Fruit fly (Drosophila melanogaster) whole organism, prepupa: ENCODE results near the gene Spt6.
A peak's percentile ranks its signal among the peaks of the same experiment; 100 is the strongest.

Source experiments
- CG10631 ChIP-seq: fragments of 200-800 bp; sonication (Bioruptor generic); optimal IDR thresholded peaks from 2 replicates; lab custom pipeline; 2016; ENCODE audit warnings: missing biosample characterization, missing genetic modification characterization
- CG10669 ChIP-seq: fragments of 200-800 bp; sonication (Bioruptor generic); optimal IDR thresholded peaks from 3 replicates; lab custom pipeline; 2018; ENCODE audit warnings: missing biosample characterization, mild to moderate bottlenecking, missing genetic modification characterization, moderate library complexity
- CG11294 ChIP-seq: fragments of 200-800 bp; sonication (Bioruptor generic); IDR thresholded peaks from 2 replicates; pipeline ENCODE4 v1.3.6; 2022; ENCODE audit warnings: missing biosample characterization, missing genetic modification characterization
- CG11762 ChIP-seq: fragments of 200-800 bp; sonication (Bioruptor generic); optimal IDR thresholded peaks from 3 replicates; lab custom pipeline; 2016; ENCODE audit warnings: missing biosample characterization, missing genetic modification characterization; ENCODE audit not compliant: insufficient read depth
- CG11902 ChIP-seq: fragments of 200-800 bp; sonication (Bioruptor generic); optimal IDR thresholded peaks from 3 replicates; lab custom pipeline; 2016; ENCODE audit warnings: missing biosample characterization, missing genetic modification characterization
- CG15336 ChIP-seq: fragments of 200-800 bp; sonication (Bioruptor generic); IDR thresholded peaks from 2 replicates; pipeline ENCODE4 v1.3.6; 2022; ENCODE audit warnings: missing biosample characterization, missing genetic modification characterization
- CG16779 ChIP-seq: fragments of 200-800 bp; sonication (Bioruptor generic); optimal IDR thresholded peaks from 3 replicates; lab custom pipeline; 2017; ENCODE audit warnings: missing biosample characterization, mild to moderate bottlenecking, missing genetic modification characterization
- CG3032 ChIP-seq: fragments of 200-800 bp; optimal IDR thresholded peaks from 2 replicates; lab custom pipeline; 2019; ENCODE audit warnings: missing biosample characterization, mild to moderate bottlenecking, missing genetic modification characterization, moderate library complexity
- CG31627 ChIP-seq: fragments of 200-800 bp; sonication (Bioruptor generic); optimal IDR thresholded peaks from 3 replicates; lab custom pipeline; 2016; ENCODE audit warnings: missing biosample characterization, missing genetic modification characterization
- CG32006 ChIP-seq: fragments of 200-800 bp; sonication (Bioruptor generic); optimal IDR thresholded peaks from 3 replicates; lab custom pipeline; 2017; ENCODE audit warnings: missing biosample characterization, mild to moderate bottlenecking, missing genetic modification characterization
- CG34406 ChIP-seq: fragments of 200-800 bp; sonication (Bioruptor generic); optimal IDR thresholded peaks from 3 replicates; lab custom pipeline; 2016; ENCODE audit warnings: missing biosample characterization, missing genetic modification characterization
- CG3919 ChIP-seq: fragments of 200-800 bp; sonication (Bioruptor generic); optimal IDR thresholded peaks from 3 replicates; lab custom pipeline; 2016; ENCODE audit warnings: missing biosample characterization, missing genetic modification characterization
- CG4318 ChIP-seq: fragments of 200-800 bp; sonication (Bioruptor generic); optimal IDR thresholded peaks from 3 replicates; lab custom pipeline; 2017; ENCODE audit warnings: missing biosample characterization, mild to moderate bottlenecking, missing genetic modification characterization
- CG6163 ChIP-seq: fragments of 200-800 bp; sonication (Bioruptor generic); IDR thresholded peaks from 3 replicates; pipeline ENCODE4 v1.3.6; 2022; ENCODE audit warnings: missing biosample characterization, missing genetic modification characterization
- CG6808 ChIP-seq: fragments of 200-800 bp; sonication (Bioruptor generic); optimal IDR thresholded peaks from 3 replicates; lab custom pipeline; 2017; ENCODE audit warnings: missing biosample characterization, missing genetic modification characterization, mild to moderate bottlenecking, moderate library complexity, missing genetic modification reagents
- CG6854 ChIP-seq: fragments of 200-800 bp; sonication (Bioruptor generic); optimal IDR thresholded peaks from 2 replicates; lab custom pipeline; 2017; ENCODE audit warnings: missing biosample characterization, mild to moderate bottlenecking, missing genetic modification characterization
- CG7368 ChIP-seq: fragments of 200-800 bp; sonication (Bioruptor generic); optimal IDR thresholded peaks from 3 replicates; lab custom pipeline; 2016; ENCODE audit warnings: missing biosample characterization, missing genetic modification characterization
- CG8119 ChIP-seq: fragments of 200-800 bp; sonication (Bioruptor generic); IDR thresholded peaks from 3 replicates; pipeline ENCODE4 v1.3.6; 2022; ENCODE audit warnings: missing biosample characterization, missing genetic modification characterization
- CG8319 ChIP-seq: fragments of 200-800 bp; sonication (Bioruptor generic); optimal IDR thresholded peaks from 3 replicates; lab custom pipeline; 2016; ENCODE audit warnings: missing biosample characterization, missing genetic modification characterization
- CG8632 ChIP-seq: fragments of 200-800 bp; sonication (Bioruptor generic); optimal IDR thresholded peaks from 3 replicates; lab custom pipeline; 2016; ENCODE audit warnings: missing biosample characterization, missing genetic modification characterization
- CG9139 ChIP-seq: fragments of 200-800 bp; sonication (Bioruptor generic); optimal IDR thresholded peaks from 3 replicates; lab custom pipeline; 2017; ENCODE audit warnings: missing biosample characterization, mild to moderate bottlenecking, missing genetic modification characterization
- Eip75B ChIP-seq: fragments of 200-800 bp; sonication (Bioruptor generic); optimal IDR thresholded peaks from 3 replicates; lab custom pipeline; 2016; ENCODE audit warnings: missing biosample characterization, missing genetic modification characterization
- Eip78C ChIP-seq: fragments of 200-800 bp; sonication (Bioruptor generic); peaks from one replicate; lab custom pipeline; 2016; ENCODE audit warnings: missing biosample characterization, missing genetic modification characterization
- Eip93F ChIP-seq: fragments of 200-800 bp; sonication (Bioruptor generic); optimal IDR thresholded peaks from 2 replicates; lab custom pipeline; 2016; ENCODE audit warnings: missing biosample characterization, mild to moderate bottlenecking, missing genetic modification characterization
- Ets21C ChIP-seq: fragments of 200-800 bp; sonication (Bioruptor generic); optimal IDR thresholded peaks from 3 replicates; lab custom pipeline; 2016; ENCODE audit warnings: missing biosample characterization, missing genetic modification characterization
- Ets96B ChIP-seq: fragments of 200-800 bp; optimal IDR thresholded peaks from 2 replicates; lab custom pipeline; 2019; ENCODE audit warnings: missing biosample characterization, mild to moderate bottlenecking, missing genetic modification characterization, moderate library complexity
- Gug ChIP-seq: fragments of 200-800 bp; sonication (Bioruptor generic); IDR thresholded peaks from 2 replicates; pipeline ENCODE4 v1.3.6; 2022; ENCODE audit warnings: missing biosample characterization, missing genetic modification characterization
- Hr38 ChIP-seq: sonication (Bioruptor generic); optimal IDR thresholded peaks from 2 replicates; lab custom pipeline; 2016; ENCODE audit warnings: missing biosample characterization, missing genetic modification characterization
- Hr39 ChIP-seq: fragments of 200-800 bp; sonication (Bioruptor generic); optimal IDR thresholded peaks from 2 replicates; lab custom pipeline; 2016; ENCODE audit warnings: missing biosample characterization, missing genetic modification characterization
- Hr4 ChIP-seq: fragments of 200-800 bp; sonication (Bioruptor generic); optimal IDR thresholded peaks from 3 replicates; lab custom pipeline; 2016; ENCODE audit warnings: missing biosample characterization, missing genetic modification characterization
- Lpt ChIP-seq: fragments of 200-800 bp; sonication (Bioruptor generic); optimal IDR thresholded peaks from 3 replicates; lab custom pipeline; 2016; ENCODE audit warnings: missing biosample characterization, missing genetic modification characterization
- OdsH ChIP-seq: fragments of 200-800 bp; sonication (Bioruptor generic); optimal IDR thresholded peaks from 3 replicates; lab custom pipeline; 2016; ENCODE audit warnings: missing biosample characterization, missing genetic modification characterization
- Smox ChIP-seq: fragments of 200-800 bp; sonication (Bioruptor generic); optimal IDR thresholded peaks from 3 replicates; lab custom pipeline; 2016; ENCODE audit warnings: missing biosample characterization, missing genetic modification characterization
- Sox14 ChIP-seq: fragments of 200-800 bp; sonication (Bioruptor generic); optimal IDR thresholded peaks from 3 replicates; lab custom pipeline; 2016; ENCODE audit warnings: missing biosample characterization, missing genetic modification characterization
- Sox15 ChIP-seq: fragments of 200-800 bp; sonication (Bioruptor generic); optimal IDR thresholded peaks from 3 replicates; lab custom pipeline; 2016; ENCODE audit warnings: missing biosample characterization, missing genetic modification characterization
- achi ChIP-seq: fragments of 200-800 bp; sonication (Bioruptor generic); optimal IDR thresholded peaks from 3 replicates; lab custom pipeline; 2016; ENCODE audit warnings: missing biosample characterization, missing genetic modification characterization
- dsx ChIP-seq: fragments of 200-800 bp; optimal IDR thresholded peaks from 3 replicates; lab custom pipeline; 2019; ENCODE audit warnings: missing biosample characterization, mild to moderate bottlenecking, missing genetic modification characterization, moderate library complexity; ENCODE audit not compliant: poor library complexity, severe bottlenecking
- eg ChIP-seq: fragments of 200-800 bp; sonication (Bioruptor generic); IDR thresholded peaks from 3 replicates; pipeline ENCODE4 v1.3.6; 2022; ENCODE audit warnings: missing biosample characterization, missing genetic modification characterization
- esn ChIP-seq: fragments of 200-800 bp; sonication (Bioruptor generic); optimal IDR thresholded peaks from 2 replicates; lab custom pipeline; 2016; ENCODE audit warnings: missing biosample characterization, mild to moderate bottlenecking, missing genetic modification characterization, moderate library complexity
- fd59A ChIP-seq: fragments of 200-800 bp; sonication (Bioruptor generic); optimal IDR thresholded peaks from 2 replicates; lab custom pipeline; 2017; ENCODE audit warnings: missing biosample characterization, mild to moderate bottlenecking, missing genetic modification characterization, missing genetic modification reagents
- fd85E ChIP-seq: fragments of 200-800 bp; sonication (Bioruptor generic); optimal IDR thresholded peaks from 3 replicates; lab custom pipeline; 2016; ENCODE audit warnings: missing biosample characterization, missing genetic modification characterization
- fkh ChIP-seq: fragments of 200-800 bp; sonication (Bioruptor generic); optimal IDR thresholded peaks from 3 replicates; lab custom pipeline; 2017; ENCODE audit warnings: missing biosample characterization, mild to moderate bottlenecking, missing genetic modification characterization, moderate library complexity
- lz ChIP-seq: fragments of 200-800 bp; sonication (Bioruptor generic); optimal IDR thresholded peaks from 3 replicates; lab custom pipeline; 2016; ENCODE audit warnings: missing biosample characterization, missing genetic modification characterization
- net ChIP-seq: fragments of 200-800 bp; sonication (Bioruptor generic); optimal IDR thresholded peaks from 3 replicates; lab custom pipeline; 2016; ENCODE audit warnings: missing biosample characterization, missing genetic modification characterization
- pdm3 ChIP-seq: fragments of 200-800 bp; sonication (Bioruptor generic); optimal IDR thresholded peaks from 3 replicates; lab custom pipeline; 2016; ENCODE audit warnings: missing biosample characterization, missing genetic modification characterization
- svp ChIP-seq: fragments of 200-800 bp; sonication (Bioruptor generic); peaks from one replicate; lab custom pipeline; 2016; ENCODE audit warnings: missing biosample characterization, missing genetic modification characterization
- topi ChIP-seq: fragments of 200-800 bp; sonication (Bioruptor generic); optimal IDR thresholded peaks from 3 replicates; lab custom pipeline; 2016; ENCODE audit warnings: missing biosample characterization, missing genetic modification characterization
- vri ChIP-seq: fragments of 200-800 bp; sonication (Bioruptor generic); optimal IDR thresholded peaks from 3 replicates; lab custom pipeline; 2016; ENCODE audit warnings: missing biosample characterization, mild to moderate bottlenecking, missing genetic modification characterization

Spt6 gene

dm6 chrX:6260900-6261299 lies 6.7 kb upstream of the Spt6 start, which contains the start of gene Josd:
Josd (plus strand) TSS chrX:6261169.
- no peak for TF ChIP-seq CG16779 (tag; lab: Kevin White, UChicago)
- TF ChIP-seq net (GFP tag; lab: Kevin White, UChicago) = no peak
- TF ChIP-seq pdm3 (GFP tag; lab: Kevin White, UChicago) = no peak
- TF ChIP-seq CG6854 (GFP tag; lab: Kevin White, UChicago) = no peak
- peak; percentile 17 for TF ChIP-seq topi (GFP tag; lab: Kevin White, UChicago)
- TF ChIP-seq Hr38 (GFP tag; lab: Kevin White, UChicago) = no peak
- TF ChIP-seq Hr4 (GFP tag; lab: Kevin White, UChicago) = no peak
- no peak for TF ChIP-seq Hr39 (GFP tag; lab: Kevin White, UChicago)
- TF ChIP-seq CG9139 (GFP tag; lab: Kevin White, UChicago) = no peak
- no peak for TF ChIP-seq fd59A (GFP tag; lab: Kevin White, UChicago)
- TF ChIP-seq Eip78C (GFP tag; lab: Kevin White, UChicago) = peak; percentile 47
- no peak for TF ChIP-seq CG6808 (GFP tag; lab: Kevin White, UChicago)
- no peak for TF ChIP-seq CG6163 (GFP tag; lab: Robert Waterston, UW)
- TF ChIP-seq CG34406 (GFP tag; lab: Kevin White, UChicago) = no peak
- no peak for TF ChIP-seq CG31627 (GFP tag; lab: Kevin White, UChicago)
- TF ChIP-seq Ets21C (GFP tag; lab: Kevin White, UChicago) = no peak
- TF ChIP-seq CG3919 = no peak
- TF ChIP-seq vri (GFP tag; lab: Kevin White, UChicago) = no peak
- no peak for TF ChIP-seq CG8319 (GFP tag; lab: Kevin White, UChicago)
- no peak for TF ChIP-seq Gug
- TF ChIP-seq Eip75B = no peak
- 0 out of 3 replicates have a peak, but pooled peaks have one; percentile 18 for TF ChIP-seq eg (GFP tag; lab: Robert Waterston, UW)
- TF ChIP-seq CG4318 (GFP tag; lab: Kevin White, UChicago) = no peak
- TF ChIP-seq fkh = peak; percentile 37
- no peak for TF ChIP-seq Sox15 (GFP tag; lab: Kevin White, UChicago)
- TF ChIP-seq Sox14 (GFP tag; lab: Kevin White, UChicago) = no peak
- no peak for TF ChIP-seq CG11294
- TF ChIP-seq CG11902 (GFP tag; lab: Kevin White, UChicago) = no peak
- TF ChIP-seq Eip93F = no peak
- no peak for TF ChIP-seq CG32006 (GFP tag; lab: Kevin White, UChicago)
- no peak for TF ChIP-seq svp (GFP tag; lab: Kevin White, UChicago)
- TF ChIP-seq fd85E (GFP tag; lab: Kevin White, UChicago) = no peak
- TF ChIP-seq CG8119 = no peak
- TF ChIP-seq Smox (GFP tag; lab: Kevin White, UChicago) = no peak
- no peak for TF ChIP-seq lz
- no peak for TF ChIP-seq CG10669 (GFP tag; lab: Kevin White, UChicago)
- peak; percentile 30 for TF ChIP-seq esn
- no peak for TF ChIP-seq achi (GFP tag; lab: Kevin White, UChicago)
- TF ChIP-seq CG7368 (GFP tag; lab: Kevin White, UChicago) = no peak
- no peak for TF ChIP-seq CG8632 (GFP tag; lab: Kevin White, UChicago)
- no peak for TF ChIP-seq Ets96B (tag; lab: Kevin White, UChicago)
- no peak for TF ChIP-seq OdsH (GFP tag; lab: Kevin White, UChicago)

- TF ChIP-seq CG15336 (GFP tag; lab: Robert Waterston, UW) (peak; percentile 77), fd59A (GFP tag; lab: Kevin White, UChicago) (peak; percentile 18), Eip75B (peak; percentile 16), CG32006 (GFP tag; lab: Kevin White, UChicago) (peak; percentile 77), eg (GFP tag; lab: Robert Waterston, UW) (peak; percentile 53; the same call in 2 of the 3 replicates), Smox (GFP tag; lab: Kevin White, UChicago) (no peak), CG3919 (peak; percentile 19), Ets21C (GFP tag; lab: Kevin White, UChicago) (no peak), Sox14 (GFP tag; lab: Kevin White, UChicago) (peak; percentile 19), Lpt (GFP tag; lab: Kevin White, UChicago) (peak; percentile 24), esn (no peak), CG6854 (GFP tag; lab: Kevin White, UChicago) (no peak), CG4318 (GFP tag; lab: Kevin White, UChicago) (peak; percentile 11), CG3032 (tag; lab: Kevin White, UChicago) (peak; percentile 5), pdm3 (GFP tag; lab: Kevin White, UChicago) (peak; percentile 52), CG11762 (GFP tag; lab: Kevin White, UChicago) (peak; percentile 15), Sox15 (GFP tag; lab: Kevin White, UChicago) (peak; percentile 14), Hr38 (GFP tag; lab: Kevin White, UChicago) (no peak), achi (GFP tag; lab: Kevin White, UChicago) (peak; percentile 37), Eip78C (GFP tag; lab: Kevin White, UChicago) (peak; percentile 88), topi (GFP tag; lab: Kevin White, UChicago) (peak; percentile 38), CG10669 (GFP tag; lab: Kevin White, UChicago) (peak; percentile 21), OdsH (GFP tag; lab: Kevin White, UChicago) (peak; percentile 22), Hr39 (GFP tag; lab: Kevin White, UChicago) (no peak), dsx (peak; percentile 1), CG10631 (GFP tag; lab: Kevin White, UChicago) (no peak)
These were observed 3.9 kb upstream of the Spt6 start for dm6 chrX:6263614-6264130.
